Fruit fly (Drosophila melanogaster) whole organism, embryonic: ENCODE measurements around the gene hfp.

Experiments
- Abd-B ChIP-seq: fragments of 200-800 bp; sonication (Bioruptor generic); optimal IDR thresholded peaks from 2 replicates; lab custom pipeline; 2018; ENCODE audit warnings: missing biosample characterization, mild to moderate bottlenecking, missing genetic modification characterization, moderate library complexity
- Atf-2 ChIP-seq: fragments of 200-800 bp; sonication (Bioruptor generic); optimal IDR thresholded peaks from 2 replicates; lab custom pipeline; 2016; ENCODE audit warnings: missing biosample characterization, missing genetic modification characterization
- Awh ChIP-seq: fragments of 200-800 bp; sonication (Bioruptor generic); IDR thresholded peaks from 2 replicates; pipeline ENCODE4, ENCODE4 v1.3.6; 2022; ENCODE audit warnings: missing biosample characterization, missing genetic modification characterization
- CG10209 ChIP-seq: fragments of 200-800 bp; sonication (Bioruptor generic); optimal IDR thresholded peaks from 3 replicates; lab custom pipeline; 2017; ENCODE audit warnings: missing biosample characterization, mild to moderate bottlenecking, missing genetic modification characterization, missing genetic modification reagents
- CG1024 ChIP-seq: fragments of 200-800 bp; sonication (Bioruptor generic); IDR thresholded peaks from 2 replicates; pipeline ENCODE4 v1.3.6; 2022; ENCODE audit warnings: missing biosample characterization, missing genetic modification characterization
- CG10267 ChIP-seq: fragments of 200-800 bp; sonication (Bioruptor generic); optimal IDR thresholded peaks from 2 replicates; lab custom pipeline; 2018; ENCODE audit warnings: missing biosample characterization, mild to moderate bottlenecking, missing genetic modification characterization, moderate library complexity
- CG12391 ChIP-seq: fragments of 200-800 bp; sonication (Bioruptor generic); optimal IDR thresholded peaks from 3 replicates; lab custom pipeline; 2018; ENCODE audit warnings: missing biosample characterization, mild to moderate bottlenecking, missing genetic modification characterization, moderate library complexity
- CG14014 ChIP-seq: fragments of 200-800 bp; sonication (Bioruptor generic); IDR thresholded peaks from 2 replicates; pipeline ENCODE4 v1.3.6; 2022; ENCODE audit warnings: missing biosample characterization, missing genetic modification characterization
- CG14050 ChIP-seq: fragments of 200-800 bp; sonication (Bioruptor generic); IDR thresholded peaks from 3 replicates; pipeline ENCODE4 v1.3.6; 2022; ENCODE audit warnings: missing biosample characterization, missing genetic modification characterization
- CG14667 ChIP-seq: fragments of 200-800 bp; sonication (Bioruptor generic); IDR thresholded peaks from 2 replicates; pipeline ENCODE4 v1.3.6; 2022; ENCODE audit warnings: missing biosample characterization, missing genetic modification characterization
- CG1647 ChIP-seq: fragments of 200-800 bp; sonication (Bioruptor generic); optimal IDR thresholded peaks from 3 replicates; lab custom pipeline; 2016; ENCODE audit warnings: missing biosample characterization, missing genetic modification characterization
- CG18599 ChIP-seq: fragments of 200-800 bp; sonication (Bioruptor generic); optimal IDR thresholded peaks from 3 replicates; lab custom pipeline; 2017; ENCODE audit warnings: missing biosample characterization, missing genetic modification characterization, mild to moderate bottlenecking, moderate library complexity, missing genetic modification reagents
- CG2889 ChIP-seq: fragments of 200-800 bp; sonication (Bioruptor generic); IDR thresholded peaks from 3 replicates; pipeline ENCODE4 v1.3.6; 2022; ENCODE audit warnings: missing biosample characterization, missing genetic modification characterization
- CG30431 ChIP-seq: fragments of 200-800 bp; sonication (Bioruptor generic); optimal IDR thresholded peaks from 2 replicates; lab custom pipeline; 2017; ENCODE audit warnings: missing biosample characterization, missing genetic modification characterization
- CG31441 ChIP-seq: fragments of 200-800 bp; sonication (Bioruptor generic); IDR thresholded peaks from 2 replicates; pipeline ENCODE4 v1.3.6; 2022; ENCODE audit warnings: missing biosample characterization, missing genetic modification characterization
- CG33557 ChIP-seq: fragments of 200-800 bp; sonication (Bioruptor generic); optimal IDR thresholded peaks from 2 replicates; lab custom pipeline; 2019; ENCODE audit warnings: missing biosample characterization, mild to moderate bottlenecking, missing genetic modification characterization, moderate library complexity
- CG4730 ChIP-seq: fragments of 200-800 bp; sonication (Bioruptor generic); IDR thresholded peaks from 2 replicates; pipeline ENCODE4 v1.3.6; 2022; ENCODE audit warnings: missing biosample characterization, missing genetic modification characterization
- CG6791 ChIP-seq: fragments of 200-800 bp; sonication (Bioruptor generic); IDR thresholded peaks from 3 replicates; pipeline ENCODE4 v1.3.6; 2022; ENCODE audit warnings: missing biosample characterization, missing genetic modification characterization; ENCODE audit not compliant: partially characterized antibody
- CG9437 ChIP-seq: fragments of 200-800 bp; sonication (Bioruptor generic); optimal IDR thresholded peaks from 2 replicates; lab custom pipeline; 2018; ENCODE audit warnings: missing biosample characterization, mild to moderate bottlenecking, missing genetic modification characterization
- CG9727 ChIP-seq: fragments of 200-800 bp; sonication (Bioruptor generic); optimal IDR thresholded peaks from 3 replicates; lab custom pipeline; 2017; ENCODE audit warnings: missing biosample characterization, mild to moderate bottlenecking, missing genetic modification characterization
- Chrac-16 ChIP-seq: fragments of 200-800 bp; sonication (Bioruptor generic); optimal IDR thresholded peaks from 3 replicates; lab custom pipeline; 2016; ENCODE audit warnings: missing biosample characterization, missing genetic modification characterization
- CoRest ChIP-seq: fragments of 200-800 bp; sonication (Bioruptor generic); optimal IDR thresholded peaks from 3 replicates; lab custom pipeline; 2018; ENCODE audit warnings: missing biosample characterization, mild to moderate bottlenecking, missing genetic modification characterization, moderate library complexity
- Fer2 ChIP-seq: fragments of 200-800 bp; sonication (Bioruptor generic); optimal IDR thresholded peaks from 2 replicates; lab custom pipeline; 2018; ENCODE audit warnings: missing biosample characterization, mild to moderate bottlenecking, missing genetic modification characterization, moderate library complexity
- Gsc ChIP-seq: fragments of 200-800 bp; sonication (Bioruptor generic); IDR thresholded peaks from 2 replicates; pipeline ENCODE4 v1.3.6; 2022; ENCODE audit warnings: missing biosample characterization, missing genetic modification characterization
- Nf-YA ChIP-seq: fragments of 200-800 bp; sonication (Bioruptor generic); IDR thresholded peaks from 2 replicates; pipeline ENCODE4 v1.3.6; 2022; ENCODE audit warnings: missing biosample characterization, missing genetic modification characterization
- Oli ChIP-seq: fragments of 200-800 bp; sonication (Bioruptor generic); optimal IDR thresholded peaks from 2 replicates; lab custom pipeline; 2018; ENCODE audit warnings: missing biosample characterization, mild to moderate bottlenecking, missing genetic modification characterization, moderate library complexity
- amos ChIP-seq: fragments of 200-800 bp; sonication (Bioruptor generic); IDR thresholded peaks from 2 replicates; pipeline ENCODE4 v1.3.6; 2022; ENCODE audit warnings: missing biosample characterization, missing genetic modification characterization; ENCODE audit not compliant: partially characterized antibody
- az2 ChIP-seq: fragments of 200-800 bp; sonication (Bioruptor generic); optimal IDR thresholded peaks from 3 replicates; lab custom pipeline; 2016; ENCODE audit warnings: missing biosample characterization, missing genetic modification characterization
- bab2 ChIP-seq: fragments of 200-800 bp; sonication (Bioruptor generic); optimal IDR thresholded peaks from 2 replicates; lab custom pipeline; 2016; ENCODE audit warnings: missing biosample characterization, missing genetic modification characterization
- chif ChIP-seq, 2 experiments: fragments of 200-800 bp; sonication (Bioruptor generic); optimal IDR thresholded peaks; 3 replicates each; lab custom pipeline; 2016; ENCODE audit warnings: missing biosample characterization in 2 of 2, missing genetic modification characterization in 2 of 2
- corto ChIP-seq: fragments of 200-800 bp; sonication (Bioruptor generic); optimal IDR thresholded peaks from 2 replicates; lab custom pipeline; 2016; ENCODE audit warnings: missing biosample characterization, mild to moderate bottlenecking, missing genetic modification characterization, moderate library complexity
- dmrt11E ChIP-seq: fragments of 200-800 bp; sonication (Bioruptor generic); optimal IDR thresholded peaks from 3 replicates; lab custom pipeline; 2018; ENCODE audit warnings: missing biosample characterization, mild to moderate bottlenecking, missing genetic modification characterization, moderate library complexity
- esg ChIP-seq: fragments of 200-800 bp; sonication (Bioruptor generic); conservative IDR thresholded peaks from 2 replicates; pipeline ENCODE4 v1.3.6; 2022; ENCODE audit warnings: missing biosample characterization, missing genetic modification characterization
- ewg ChIP-seq: fragments of 200-800 bp; sonication (Bioruptor generic); optimal IDR thresholded peaks from 3 replicates; lab custom pipeline; 2017; ENCODE audit warnings: mild to moderate bottlenecking, missing biosample characterization, missing genetic modification reagents, missing genetic modification characterization
- fd96Cb ChIP-seq: fragments of 200-800 bp; sonication (Bioruptor generic); optimal IDR thresholded peaks from 2 replicates; lab custom pipeline; 2018; ENCODE audit warnings: missing biosample characterization, mild to moderate bottlenecking, missing genetic modification characterization, moderate library complexity
- gce ChIP-seq: fragments of 200-800 bp; sonication (Bioruptor generic); IDR thresholded peaks from 3 replicates; pipeline ENCODE4 v1.3.6; 2022; ENCODE audit warnings: missing biosample characterization, missing genetic modification characterization
- hkb ChIP-seq, 2 experiments: fragments of 200-800 bp in 1 of 2; fragments of >200 bp in 1 of 2; sonication (Bioruptor generic) in 1 of 2; IDR thresholded peaks in 1 of 2; optimal IDR thresholded peaks in 1 of 2; 2 replicates each; pipeline versions ENCODE4 v1.3.6 to Lab custom; 2017 to 2022; ENCODE audit warnings: missing biosample characterization in 1 of 2, missing genetic modification characterization in 1 of 2
- jigr1 ChIP-seq: fragments of 200-800 bp; sonication (Bioruptor generic); IDR thresholded peaks from 3 replicates; pipeline ENCODE4 v1.3.6; 2022; ENCODE audit warnings: missing biosample characterization, missing genetic modification characterization
- jing ChIP-seq: fragments of 200-800 bp; sonication (Bioruptor generic); optimal IDR thresholded peaks from 2 replicates; lab custom pipeline; 2018; ENCODE audit warnings: missing biosample characterization, mild to moderate bottlenecking, missing genetic modification characterization
- knrl ChIP-seq: fragments of 200-800 bp; sonication (Bioruptor generic); IDR thresholded peaks from 3 replicates; pipeline ENCODE4 v1.3.6; 2022; ENCODE audit warnings: missing biosample characterization, missing genetic modification characterization; ENCODE audit not compliant: partially characterized antibody
- lola ChIP-seq, 3 experiments: fragments of >200 bp in 2 of 3; fragments of 200-800 bp in 1 of 3; sonication (Bioruptor generic) in 1 of 3; optimal IDR thresholded peaks; 2 replicates each; lab custom pipeline; 2017 to 2019; ENCODE audit warnings: missing biosample characterization in 3 of 3, missing genetic modification characterization in 3 of 3, mild to moderate bottlenecking in 1 of 3, moderate library complexity in 1 of 3
- oc ChIP-seq: fragments of 200-800 bp; sonication (Bioruptor generic); optimal IDR thresholded peaks from 2 replicates; lab custom pipeline; 2018; ENCODE audit warnings: missing biosample characterization, mild to moderate bottlenecking, missing genetic modification characterization, moderate library complexity
- phol ChIP-seq: fragments of 200-800 bp; sonication (Bioruptor generic); optimal IDR thresholded peaks from 3 replicates; lab custom pipeline; 2018; ENCODE audit warnings: missing biosample characterization, mild to moderate bottlenecking, missing genetic modification characterization, moderate library complexity
- psq ChIP-seq: fragments of 200-800 bp; sonication (Bioruptor generic); optimal IDR thresholded peaks from 2 replicates; lab custom pipeline; 2017; ENCODE audit warnings: missing biosample characterization, missing genetic modification characterization
- schlank ChIP-seq: fragments of 200-800 bp; sonication (Bioruptor generic); optimal IDR thresholded peaks from 2 replicates; lab custom pipeline; 2018; ENCODE audit warnings: missing biosample characterization, mild to moderate bottlenecking, missing genetic modification characterization
- sens-2 ChIP-seq: fragments of 200-800 bp; sonication (Bioruptor generic); IDR thresholded peaks from 2 replicates; pipeline ENCODE4 v1.3.6; 2022; ENCODE audit warnings: missing biosample characterization, missing genetic modification characterization
- stc ChIP-seq: fragments of 200-800 bp; sonication (Bioruptor generic); IDR thresholded peaks from 2 replicates; pipeline ENCODE4 v1.3.6; 2022; ENCODE audit warnings: missing biosample characterization, missing genetic modification characterization
- tna ChIP-seq: fragments of 200-800 bp; sonication (Bioruptor generic); IDR thresholded peaks from 2 replicates; pipeline ENCODE4 v1.3.6; 2022; ENCODE audit warnings: missing biosample characterization, missing genetic modification characterization; ENCODE audit not compliant: partially characterized antibody

Gene hfp

DNA sequence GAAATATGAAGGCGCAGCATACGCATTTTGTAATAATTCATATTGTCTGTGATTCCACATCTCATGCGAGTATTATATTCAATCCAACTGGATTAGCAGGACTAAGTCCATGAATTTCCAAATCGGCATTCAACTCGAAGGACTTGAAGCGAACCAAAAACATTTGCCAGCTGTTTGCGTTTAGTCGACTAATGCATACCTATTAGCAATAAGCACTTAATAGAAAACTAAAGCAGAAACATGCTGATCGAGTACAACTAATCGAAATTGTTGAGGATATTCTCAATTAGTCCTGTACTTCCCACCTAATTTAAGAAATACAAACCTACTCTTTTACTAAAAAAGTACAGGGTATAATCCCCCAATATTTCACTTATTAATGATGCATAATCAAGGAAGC is 33.1 kb downstream of the hfp start (continued):
- TF ChIP-seq psq (GFP tag; lab: Kevin White, UChicago) (no peak), Gsc (GFP tag; lab: Robert Waterston, UW) (no peak), Atf-2 (no peak), CG33557 (GFP tag; lab: Kevin White, UChicago) (no peak), schlank (tag; lab: Kevin White, UChicago) (no peak), esg (GFP tag; lab: Robert Waterston, UW) (no peak), oc (tag; lab: Kevin White, UChicago) (no peak), Nf-YA (GFP tag; lab: Robert Waterston, UW) (no peak), CG6791 (GFP tag; lab: Robert Waterston, UW) (0 out of 3 replicates have a peak, but pooled peaks have one; percentile 16), CG14667 (GFP tag; lab: Robert Waterston, UW) (no peak), CG4730 (GFP tag; lab: Robert Waterston, UW) (no peak)

DNA sequence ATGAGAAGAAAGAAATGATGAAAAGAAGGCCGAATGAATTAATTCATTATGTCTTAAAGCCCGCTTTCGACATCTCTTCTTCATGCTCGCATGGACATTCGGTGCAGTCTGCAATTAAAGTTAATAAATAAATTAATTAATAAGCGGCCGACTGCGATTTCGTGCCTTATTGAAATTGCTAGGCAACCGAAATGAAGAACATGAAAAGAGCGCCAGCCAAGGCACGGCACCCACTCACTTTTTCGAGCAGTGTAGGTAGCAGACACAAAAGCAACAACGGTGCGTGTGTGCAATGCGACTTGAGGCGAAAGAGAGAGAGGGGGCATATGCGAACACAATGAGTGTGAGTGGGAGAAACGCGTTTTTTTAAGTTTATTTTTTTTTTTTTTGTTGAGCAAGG is 37.9 kb downstream of the hfp start:
- TF ChIP-seq bab2 (GFP tag; lab: Kevin White, UChicago) (peak; percentile 8), fd96Cb (tag; lab: Kevin White, UChicago) (peak; percentile 35), CG9727 (GFP tag; lab: Kevin White, UChicago) (peak; percentile 40), CG1024 (GFP tag; lab: Robert Waterston, UW) (no peak), lola (GFP tag; optimal IDR thresholded peaks at IDR 0.05; lab: Kevin White, UChicago) (peak in 1 of 3 experiments; percentile 43), CG2889 (0 out of 3 replicates have a peak, but pooled peaks have one; percentile 34), CoRest (tag; lab: Kevin White, UChicago) (peak; percentile 19), phol (peak; percentile 38), amos (GFP tag; lab: Robert Waterston, UW) (no peak), corto (GFP tag; lab: Kevin White, UChicago) (no peak), CG10209 (GFP tag; lab: Kevin White, UChicago) (peak; percentile 3), gce (0 out of 3 replicates have a peak, but pooled peaks have one; percentile 8), Oli (tag; lab: Kevin White, UChicago) (peak; percentile 45), chif (GFP tag; optimal IDR thresholded peaks at IDR 0.05; lab: Kevin White, UChicago) (peak; percentile 11 to 19), CG14050 (GFP tag; lab: Robert Waterston, UW) (no peak), ewg (peak; percentile 39), az2 (peak; percentile 30), CG31441 (GFP tag; lab: Robert Waterston, UW) (peak; percentile 57), Fer2 (tag; lab: Kevin White, UChicago) (no peak), tna (no peak), hkb (optimal IDR thresholded peaks at IDR 0.05; lab: Kevin White, UChicago) (no peak), hkb (GFP tag; IDR thresholded peaks at IDR 0.05; lab: Robert Waterston, UW) (no peak), CG9437 (peak; percentile 9), stc (no peak), dmrt11E (peak; percentile 42), CG10267 (peak; percentile 18), CG18599 (peak; percentile 11), jing (GFP tag; lab: Kevin White, UChicago) (peak; percentile 32), Awh (GFP tag; lab: Robert Waterston, UW) (peak; percentile 43; the same call in 1 of the 2 replicates), CG1647 (GFP tag; lab: Kevin White, UChicago) (peak; percentile 6), Abd-B (GFP tag; lab: Kevin White, UChicago) (peak; percentile 36), CG12391 (tag; lab: Kevin White, UChicago) (peak; percentile 40), jigr1 (GFP tag; lab: Robert Waterston, UW) (no peak), sens-2 (GFP tag; lab: Robert Waterston, UW) (peak; percentile 33; the same call in 1 of the 2 replicates), knrl (GFP tag; lab: Robert Waterston, UW) (no peak), CG30431 (GFP tag; lab: Kevin White, UChicago) (peak; percentile 37), CG14014 (GFP tag; lab: Robert Waterston, UW) (no peak), Chrac-16 (GFP tag; lab: Kevin White, UChicago) (peak; percentile 13)
